Fruit fly (Drosophila melanogaster) whole organism, embryonic: ENCODE results near the gene CG13252.
A peak's percentile ranks its signal among the peaks of the same experiment; 100 is the strongest.

Experiments used
- Asciz ChIP-seq: fragments of 200-800 bp; sonication (Bioruptor generic); optimal IDR thresholded peaks from 2 replicates; lab custom pipeline; 2017; ENCODE audit warnings: missing biosample characterization, mild to moderate bottlenecking, missing genetic modification characterization, missing genetic modification reagents
- B-H1 ChIP-seq: fragments of 200-800 bp; sonication (Bioruptor generic); IDR thresholded peaks from 3 replicates; pipeline ENCODE4 v1.3.6; 2022; ENCODE audit warnings: missing biosample characterization, missing genetic modification characterization
- CG10147 ChIP-seq: fragments of 200-800 bp; sonication (Bioruptor generic); optimal IDR thresholded peaks from 2 replicates; lab custom pipeline; 2019; ENCODE audit warnings: missing biosample characterization, mild to moderate bottlenecking, missing genetic modification characterization, moderate library complexity
- CG1024 ChIP-seq: fragments of 200-800 bp; sonication (Bioruptor generic); IDR thresholded peaks from 2 replicates; pipeline ENCODE4 v1.3.6; 2022; ENCODE audit warnings: missing biosample characterization, missing genetic modification characterization
- CG10267 ChIP-seq: fragments of 200-800 bp; sonication (Bioruptor generic); optimal IDR thresholded peaks from 2 replicates; lab custom pipeline; 2018; ENCODE audit warnings: missing biosample characterization, mild to moderate bottlenecking, missing genetic modification characterization, moderate library complexity
- CG10543 ChIP-seq: fragments of 200-800 bp; sonication (Bioruptor generic); optimal IDR thresholded peaks from 3 replicates; lab custom pipeline; 2017; ENCODE audit warnings: missing biosample characterization, mild to moderate bottlenecking, missing genetic modification characterization, moderate library complexity
- CG10654 ChIP-seq: fragments of 200-800 bp; sonication (Bioruptor generic); optimal IDR thresholded peaks from 2 replicates; lab custom pipeline; 2016; ENCODE audit warnings: missing biosample characterization, missing genetic modification characterization
- CG11093 ChIP-seq: fragments of 200-800 bp; sonication (Bioruptor generic); IDR thresholded peaks from 3 replicates; pipeline ENCODE4 v1.3.6; 2022; ENCODE audit warnings: missing biosample characterization, missing genetic modification characterization
- CG11398 ChIP-seq: fragments of 200-800 bp; sonication (Bioruptor generic); optimal IDR thresholded peaks from 2 replicates; lab custom pipeline; 2016; ENCODE audit warnings: missing biosample characterization, missing genetic modification characterization
- CG13287 ChIP-seq: fragments of 200-800 bp; sonication (Bioruptor generic); IDR thresholded peaks from 2 replicates; pipeline ENCODE4 v1.3.6; 2022; ENCODE audit warnings: missing biosample characterization, missing genetic modification characterization; ENCODE audit not compliant: partially characterized antibody
- CG13624 ChIP-seq: fragments of 200-800 bp; sonication (Bioruptor generic); optimal IDR thresholded peaks from 2 replicates; lab custom pipeline; 2016; ENCODE audit warnings: missing biosample characterization, missing genetic modification characterization
- CG2202 ChIP-seq: fragments of 200-800 bp; sonication (Bioruptor generic); optimal IDR thresholded peaks from 2 replicates; lab custom pipeline; 2018; ENCODE audit warnings: missing biosample characterization, mild to moderate bottlenecking, missing genetic modification characterization
- CG31441 ChIP-seq: fragments of 200-800 bp; sonication (Bioruptor generic); IDR thresholded peaks from 2 replicates; pipeline ENCODE4 v1.3.6; 2022; ENCODE audit warnings: missing biosample characterization, missing genetic modification characterization
- CG33213 ChIP-seq: fragments of 200-800 bp; sonication (Bioruptor generic); optimal IDR thresholded peaks from 3 replicates; lab custom pipeline; 2016; ENCODE audit warnings: missing biosample characterization, missing genetic modification characterization
- CG34376 ChIP-seq: fragments of 200-800 bp; sonication (Bioruptor generic); optimal IDR thresholded peaks from 2 replicates; lab custom pipeline; 2018; ENCODE audit warnings: missing biosample characterization, mild to moderate bottlenecking, missing genetic modification characterization
- CG34422 ChIP-seq: fragments of 200-800 bp; sonication (Bioruptor generic); IDR thresholded peaks from 3 replicates; pipeline ENCODE4 v1.3.6; 2022; ENCODE audit warnings: missing biosample characterization, missing genetic modification characterization
- CG4328 ChIP-seq: fragments of 200-800 bp; sonication (Bioruptor generic); optimal IDR thresholded peaks from 3 replicates; lab custom pipeline; 2017; ENCODE audit warnings: missing biosample characterization, missing genetic modification reagents, missing genetic modification characterization
- CG6765 ChIP-seq: fragments of 200-800 bp; sonication (Bioruptor generic); optimal IDR thresholded peaks from 3 replicates; lab custom pipeline; 2017; ENCODE audit warnings: missing biosample characterization, mild to moderate bottlenecking, missing genetic modification characterization
- CG6813 ChIP-seq: fragments of 200-800 bp; sonication (Bioruptor generic); optimal IDR thresholded peaks from 2 replicates; lab custom pipeline; 2017; ENCODE audit warnings: missing biosample characterization, missing genetic modification characterization, mild to moderate bottlenecking, moderate library complexity, missing genetic modification reagents
- CG7786 ChIP-seq: fragments of 200-800 bp; sonication (Bioruptor generic); optimal IDR thresholded peaks from 2 replicates; lab custom pipeline; 2016; ENCODE audit warnings: missing biosample characterization, missing genetic modification characterization
- CG7963 ChIP-seq: fragments of 200-800 bp; sonication (Bioruptor generic); IDR thresholded peaks from 3 replicates; pipeline ENCODE4 v1.3.6; 2022; ENCODE audit warnings: missing biosample characterization, missing genetic modification characterization; ENCODE audit not compliant: partially characterized antibody
- CG8478 ChIP-seq: fragments of >200 bp; optimal IDR thresholded peaks from 2 replicates; lab custom pipeline; 2018
- CG8765 ChIP-seq: fragments of 200-800 bp; sonication (Bioruptor generic); IDR thresholded peaks from 2 replicates; pipeline ENCODE4 v1.3.6; 2022; ENCODE audit warnings: missing biosample characterization, missing genetic modification characterization
- CG9437 ChIP-seq: fragments of 200-800 bp; sonication (Bioruptor generic); optimal IDR thresholded peaks from 2 replicates; lab custom pipeline; 2018; ENCODE audit warnings: missing biosample characterization, mild to moderate bottlenecking, missing genetic modification characterization
- Dfd ChIP-seq, 2 experiments: fragments of >200 bp; optimal IDR thresholded peaks; 2 replicates each; lab custom pipeline; 2017; ENCODE audit warnings: missing biosample characterization in 2 of 2, missing genetic modification characterization in 2 of 2
- E2f2 ChIP-seq: fragments of 200-800 bp; sonication (Bioruptor generic); IDR thresholded peaks from 2 replicates; pipeline ENCODE4 v1.3.6; 2022; ENCODE audit warnings: missing biosample characterization, missing genetic modification characterization
- Gsc ChIP-seq: fragments of 200-800 bp; sonication (Bioruptor generic); IDR thresholded peaks from 2 replicates; pipeline ENCODE4 v1.3.6; 2022; ENCODE audit warnings: missing biosample characterization, missing genetic modification characterization
- H15 ChIP-seq: fragments of 200-800 bp; sonication (Bioruptor generic); IDR thresholded peaks from 3 replicates; pipeline ENCODE4 v1.3.6; 2022; ENCODE audit warnings: missing biosample characterization, missing genetic modification characterization
- HLH3B ChIP-seq: fragments of 200-800 bp; sonication (Bioruptor generic); IDR thresholded peaks from 2 replicates; pipeline ENCODE4 v1.3.6; 2022; ENCODE audit warnings: missing biosample characterization, missing genetic modification characterization
- Hey ChIP-seq: fragments of 200-800 bp; sonication (Bioruptor generic); optimal IDR thresholded peaks from 3 replicates; lab custom pipeline; 2018; ENCODE audit warnings: missing biosample characterization, mild to moderate bottlenecking, missing genetic modification characterization
- NC2β ChIP-seq: fragments of 200-800 bp; sonication (Bioruptor generic); optimal IDR thresholded peaks from 2 replicates; lab custom pipeline; 2016; ENCODE audit warnings: missing biosample characterization, missing genetic modification characterization
- Rx ChIP-seq: fragments of 200-800 bp; sonication (Bioruptor generic); IDR thresholded peaks from 2 replicates; pipeline ENCODE4 v1.3.6; 2022; ENCODE audit warnings: missing biosample characterization, missing genetic modification characterization
- Sry-β ChIP-seq: fragments of 200-800 bp; sonication (Bioruptor generic); optimal IDR thresholded peaks from 2 replicates; lab custom pipeline; 2018; ENCODE audit warnings: missing biosample characterization, mild to moderate bottlenecking, missing genetic modification characterization, moderate library complexity
- Stat92E ChIP-seq, 3 experiments: fragments of >200 bp in 2 of 3; fragments of 200-800 bp in 1 of 3; sonication (Bioruptor generic) in 1 of 3; optimal IDR thresholded peaks; 2 replicates each; lab custom pipeline; 2017 to 2019; ENCODE audit warnings: missing biosample characterization in 3 of 3, missing genetic modification characterization in 3 of 3, mild to moderate bottlenecking in 1 of 3, moderate library complexity in 1 of 3
- Xbp1 ChIP-seq: fragments of 200-800 bp; sonication (Bioruptor generic); optimal IDR thresholded peaks from 3 replicates; lab custom pipeline; 2016; ENCODE audit warnings: missing biosample characterization, mild to moderate bottlenecking, missing genetic modification characterization
- bbx ChIP-seq: fragments of 200-800 bp; sonication (Bioruptor generic); IDR thresholded peaks from 2 replicates; pipeline ENCODE4 v1.3.6; 2022; ENCODE audit warnings: missing biosample characterization, missing genetic modification characterization; ENCODE audit not compliant: partially characterized antibody
- ci ChIP-seq: fragments of 200-800 bp; sonication (Bioruptor generic); IDR thresholded peaks from 3 replicates; pipeline ENCODE4 v1.3.6; 2022; ENCODE audit warnings: missing biosample characterization, missing genetic modification characterization
- dati ChIP-seq: fragments of 200-800 bp; sonication (Bioruptor generic); IDR thresholded peaks from 2 replicates; pipeline ENCODE4 v1.3.6; 2022; ENCODE audit warnings: missing biosample characterization, missing genetic modification characterization
- dpn ChIP-seq, 2 experiments: fragments of 200-800 bp; sonication (Bioruptor generic); optimal IDR thresholded peaks; 3 replicates each; lab custom pipeline; 2016; ENCODE audit warnings: missing biosample characterization in 2 of 2, missing genetic modification characterization in 2 of 2
- grn ChIP-seq: fragments of 200-800 bp; sonication (Bioruptor generic); optimal IDR thresholded peaks from 3 replicates; lab custom pipeline; 2017; ENCODE audit warnings: missing biosample characterization, missing genetic modification characterization
- insv ChIP-seq, 2 experiments: fragments of 200-800 bp; sonication (Bioruptor generic); optimal IDR thresholded peaks; 3 replicates each; lab custom pipeline; 2016 to 2018; ENCODE audit warnings: missing biosample characterization in 2 of 2, missing genetic modification characterization in 2 of 2
- jumu ChIP-seq: fragments of 200-800 bp; sonication (Bioruptor generic); optimal IDR thresholded peaks from 3 replicates; lab custom pipeline; 2016; ENCODE audit warnings: missing biosample characterization, missing genetic modification characterization
- lmd ChIP-seq: fragments of 200-800 bp; sonication (Bioruptor generic); IDR thresholded peaks from 2 replicates; pipeline ENCODE4 v1.3.6; 2022; ENCODE audit warnings: missing biosample characterization, missing genetic modification characterization
- repo ChIP-seq: fragments of 200-800 bp; sonication (Bioruptor generic); optimal IDR thresholded peaks from 2 replicates; lab custom pipeline; 2016; ENCODE audit warnings: missing biosample characterization, missing genetic modification characterization
- shn ChIP-seq: fragments of 200-800 bp; sonication (Bioruptor generic); optimal IDR thresholded peaks from 3 replicates; lab custom pipeline; 2016; ENCODE audit warnings: missing biosample characterization, missing genetic modification characterization
- slbo ChIP-seq: fragments of 200-800 bp; sonication (Bioruptor generic); IDR thresholded peaks from 2 replicates; pipeline ENCODE4 v1.3.6; 2022; ENCODE audit warnings: missing biosample characterization, missing genetic modification characterization
- sob ChIP-seq: fragments of 200-800 bp; sonication (Bioruptor generic); IDR thresholded peaks from 2 replicates; pipeline ENCODE4 v1.3.6; 2022; ENCODE audit warnings: missing biosample characterization, missing genetic modification characterization
- stwl ChIP-seq: fragments of 200-800 bp; sonication (Bioruptor generic); optimal IDR thresholded peaks from 3 replicates; lab custom pipeline; 2018; ENCODE audit warnings: missing biosample characterization, mild to moderate bottlenecking, missing genetic modification characterization, moderate library complexity
- unpg ChIP-seq: fragments of 200-800 bp; sonication (Bioruptor generic); optimal IDR thresholded peaks from 3 replicates; lab custom pipeline; 2018; ENCODE audit warnings: missing biosample characterization, mild to moderate bottlenecking, missing genetic modification characterization, moderate library complexity
- vnd ChIP-seq: fragments of 200-800 bp; sonication (Bioruptor generic); IDR thresholded peaks from 3 replicates; pipeline ENCODE4 v1.3.6; 2022; ENCODE audit warnings: missing biosample characterization, missing genetic modification characterization; ENCODE audit not compliant: partially characterized antibody

CG13252 gene

DNA sequence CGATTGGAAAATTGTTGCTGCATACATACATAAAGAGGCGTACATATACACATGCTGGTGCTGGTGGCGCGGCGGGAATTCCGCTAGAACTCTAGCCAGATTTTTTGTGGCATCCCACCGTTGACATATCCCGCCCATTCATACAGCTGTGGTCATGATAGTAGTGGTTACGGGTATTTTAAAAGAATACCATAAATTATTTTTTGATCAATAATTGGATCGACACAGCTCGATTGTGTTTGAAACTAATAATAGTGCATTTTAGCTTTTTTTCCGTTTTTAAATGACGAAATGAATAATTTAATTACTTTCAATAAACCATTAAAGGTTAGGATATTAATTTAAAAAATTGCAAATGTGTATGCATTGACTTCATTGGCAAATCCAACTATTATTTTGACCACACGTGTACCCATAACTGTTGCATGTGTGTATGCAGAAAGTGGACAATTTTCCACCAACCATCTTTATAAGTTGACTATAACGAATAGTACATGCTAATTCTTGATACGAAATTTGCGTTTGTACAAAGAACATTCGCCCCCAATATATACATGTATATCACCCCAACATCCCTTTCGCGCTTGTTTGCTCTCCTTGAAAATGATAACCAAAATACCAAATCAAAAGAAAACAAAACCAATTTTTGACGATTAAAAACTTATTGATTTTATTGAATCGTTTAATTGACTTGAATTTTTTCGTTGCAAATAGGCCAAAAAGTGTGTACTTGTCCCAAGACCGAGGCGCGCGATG is 41.7 kb downstream of the CG13252 start (continued):
- TF ChIP-seq CG13287 (GFP tag; lab: Robert Waterston, UW) (no peak), Rx (GFP tag; lab: Robert Waterston, UW) (peak; percentile 67; the same call in 1 of the 2 replicates), CG34376 (GFP tag; lab: Kevin White, UChicago) (peak; percentile 43), CG34422 (GFP tag; lab: Robert Waterston, UW) (peak; percentile 87), Xbp1 (GFP tag; lab: Kevin White, UChicago) (peak; percentile 83), CG6813 (GFP tag; lab: Kevin White, UChicago) (peak; percentile 70), vnd (GFP tag; lab: Robert Waterston, UW) (no peak), E2f2 (peak; percentile 58), NC2β (peak; percentile 47), Stat92E (GFP tag; optimal IDR thresholded peaks at IDR 0.05; lab: Kevin White, UChicago) (no peak), dpn (GFP tag; optimal IDR thresholded peaks at IDR 0.05; lab: Kevin White, UChicago) (peak; percentile 53 to 73), ci (GFP tag; lab: Robert Waterston, UW) (peak; percentile 92), CG8478 (lab: Kevin White, UChicago) (no peak), H15 (GFP tag; lab: Robert Waterston, UW) (peak; percentile 69), CG4328 (GFP tag; lab: Kevin White, UChicago) (no peak), HLH3B (GFP tag; lab: Robert Waterston, UW) (peak; percentile 67; the same call in 1 of the 2 replicates), CG10147 (peak; percentile 55), CG13624 (GFP tag; lab: Kevin White, UChicago) (peak; percentile 57), dati (GFP tag; lab: Robert Waterston, UW) (peak; percentile 61), sob (GFP tag; lab: Robert Waterston, UW) (peak; percentile 59), CG33213 (GFP tag; lab: Kevin White, UChicago) (peak; percentile 63), bbx (GFP tag; lab: Robert Waterston, UW) (no peak), Gsc (no peak), Hey (no peak), insv (GFP tag; optimal IDR thresholded peaks at IDR 0.05; lab: Kevin White, UChicago) (peak in 1 of 2 experiments; percentile 25), CG10267 (tag; lab: Kevin White, UChicago) (peak; percentile 76), CG11398 (GFP tag; lab: Kevin White, UChicago) (peak; percentile 70), CG6765 (GFP tag; lab: Kevin White, UChicago) (peak; percentile 42), Asciz (peak; percentile 76), B-H1 (GFP tag; lab: Robert Waterston, UW) (peak; percentile 71), CG10543 (GFP tag; lab: Kevin White, UChicago) (no peak), shn (peak; percentile 41), CG2202 (tag; lab: Kevin White, UChicago) (peak; percentile 48), CG9437 (GFP tag; lab: Kevin White, UChicago) (peak; percentile 39), stwl (tag; lab: Kevin White, UChicago) (peak; percentile 23), slbo (peak; percentile 75), Sry-β (peak; percentile 97), CG11093 (GFP tag; lab: Robert Waterston, UW) (peak; percentile 49; the same call in 1 of the 3 replicates), grn (no peak), jumu (GFP tag; lab: Kevin White, UChicago) (peak; percentile 67), CG7963 (no peak), CG31441 (GFP tag; lab: Robert Waterston, UW) (peak; percentile 81), CG8765 (GFP tag; lab: Robert Waterston, UW) (no peak), Dfd (GFP tag; optimal IDR thresholded peaks at IDR 0.05; lab: Kevin White, UChicago) (no peak), CG7786 (GFP tag; lab: Kevin White, UChicago) (peak; percentile 75), CG10654 (GFP tag; lab: Kevin White, UChicago) (peak; percentile 61), CG1024 (peak; percentile 52), unpg (GFP tag; lab: Kevin White, UChicago) (peak; percentile 85), repo (GFP tag; lab: Kevin White, UChicago) (peak; percentile 68), lmd (peak; percentile 76)
